Fruit fly (Drosophila melanogaster): ENCODE data around the gene NimC4.

DNA sequence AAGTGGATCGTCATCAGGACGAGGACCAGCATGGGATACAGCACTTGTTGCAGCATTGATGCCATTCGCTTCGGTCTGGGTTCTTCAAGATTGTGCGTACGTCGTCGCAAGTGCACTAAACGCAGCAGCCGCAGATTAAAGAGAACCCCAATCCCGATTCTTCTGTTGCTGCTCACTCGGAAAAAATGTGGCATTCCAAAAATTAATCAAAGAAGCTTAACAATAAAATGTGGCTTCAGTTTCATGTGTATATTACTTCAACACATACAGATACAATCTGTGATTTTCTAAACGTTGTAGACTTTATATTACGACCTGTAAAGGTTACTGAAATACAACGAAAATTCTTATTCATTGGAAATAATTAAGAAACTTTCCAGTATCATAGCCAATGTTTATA is 27.3 kb upstream of the NimC4 start, which contains the start of gene NimC3:
- no peak for TF ChIP-seq CG8478 (optimal IDR thresholded peaks at IDR 0.05)
- TF ChIP-seq CTCF (optimal IDR thresholded peaks at IDR 0.05) = no peak

Data from S2 (cell line).